Worm (Caenorhabditis elegans): ENCODE measurements around the gene col-116.

DNA sequence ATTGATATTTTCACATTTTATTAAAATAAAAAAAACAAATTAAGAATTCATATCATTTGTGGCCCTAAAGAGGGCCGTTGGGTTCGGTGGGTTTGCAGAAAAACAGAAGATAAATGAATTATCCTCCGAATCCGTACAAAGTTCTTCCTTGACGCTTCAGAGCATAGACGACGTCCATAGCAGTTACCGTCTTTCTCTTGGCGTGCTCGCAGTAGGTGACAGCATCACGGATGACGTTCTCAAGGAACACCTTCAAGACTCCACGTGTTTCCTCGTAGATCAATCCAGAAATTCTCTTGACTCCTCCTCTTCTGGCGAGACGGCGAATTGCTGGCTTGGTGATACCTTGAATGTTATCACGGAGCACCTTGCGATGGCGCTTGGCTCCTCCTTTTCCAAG, 22.2 kb upstream of the col-116 start:
- peak; percentile 47 for TF ChIP-seq aly-1 (tag; optimal IDR thresholded peaks at IDR 0.05)
- no peak for TF ChIP-seq scrt-1 (GFP tag; IDR thresholded peaks at IDR 0.05)
- peak; percentile 97 for TF ChIP-seq ama-1 (optimal IDR thresholded peaks at IDR 0.05)

Data from whole organism, early embryonic.